Fruit fly (Drosophila melanogaster) whole organism, embryonic: ENCODE data around the gene CG15347.

Source experiments
- CG14050 ChIP-seq: fragments of 200-800 bp; sonication (Bioruptor generic); IDR thresholded peaks from 3 replicates; pipeline ENCODE4 v1.3.6; 2022; ENCODE audit warnings: missing biosample characterization, missing genetic modification characterization
- CG31388 ChIP-seq: fragments of 200-800 bp; sonication (Bioruptor generic); optimal IDR thresholded peaks from 2 replicates; lab custom pipeline; 2016; ENCODE audit warnings: missing biosample characterization, missing genetic modification characterization
- CG8478 ChIP-seq: fragments of >200 bp; optimal IDR thresholded peaks from 2 replicates; lab custom pipeline; 2018
- Hr3 ChIP-seq: fragments of 200-800 bp; sonication (Bioruptor generic); optimal IDR thresholded peaks from 3 replicates; lab custom pipeline; 2016; ENCODE audit warnings: missing biosample characterization, missing genetic modification characterization
- Spps ChIP-seq: fragments of 200-800 bp; sonication (Bioruptor generic); optimal IDR thresholded peaks from 2 replicates; lab custom pipeline; 2018; ENCODE audit warnings: missing biosample characterization, mild to moderate bottlenecking, missing genetic modification characterization
- her ChIP-seq: fragments of 200-800 bp; sonication (Bioruptor generic); optimal IDR thresholded peaks from 2 replicates; lab custom pipeline; 2016; ENCODE audit warnings: missing biosample characterization, missing genetic modification characterization
- lov ChIP-seq, 2 experiments: fragments of 200-800 bp in 1 of 2; fragments of >200 bp in 1 of 2; sonication (Bioruptor generic) in 1 of 2; IDR thresholded peaks in 1 of 2; optimal IDR thresholded peaks in 1 of 2; 2 replicates in 1 of 2; 3 replicates in 1 of 2; pipeline versions ENCODE4 v1.3.6 to Lab custom; 2017 to 2022; ENCODE audit warnings: missing biosample characterization in 1 of 2, missing genetic modification characterization in 1 of 2
- org-1 ChIP-seq: fragments of 200-800 bp; sonication (Bioruptor generic); optimal IDR thresholded peaks from 2 replicates; lab custom pipeline; 2017; ENCODE audit warnings: missing biosample characterization, missing genetic modification characterization
- rib ChIP-seq: fragments of 200-800 bp; sonication (Bioruptor generic); IDR thresholded peaks from 2 replicates; pipeline ENCODE4 v1.3.6; 2022; ENCODE audit warnings: missing biosample characterization, missing genetic modification characterization
- schlank ChIP-seq: fragments of 200-800 bp; sonication (Bioruptor generic); optimal IDR thresholded peaks from 2 replicates; lab custom pipeline; 2018; ENCODE audit warnings: missing biosample characterization, mild to moderate bottlenecking, missing genetic modification characterization
- slbo ChIP-seq: fragments of 200-800 bp; sonication (Bioruptor generic); IDR thresholded peaks from 2 replicates; pipeline ENCODE4 v1.3.6; 2022; ENCODE audit warnings: missing biosample characterization, missing genetic modification characterization
- tgo ChIP-seq: fragments of 200-800 bp; sonication (Bioruptor generic); IDR thresholded peaks from 3 replicates; pipeline ENCODE4 v1.3.6; 2022; ENCODE audit warnings: missing biosample characterization, missing genetic modification characterization

- TF ChIP-seq Hr3 (GFP tag; lab: Kevin White, UChicago) (no peak), Spps (tag; lab: Kevin White, UChicago) (no peak), CG8478 (lab: Kevin White, UChicago) (no peak), lov (optimal IDR thresholded peaks at IDR 0.05; lab: Kevin White, UChicago) (no peak), lov (GFP tag; IDR thresholded peaks at IDR 0.05; lab: Robert Waterston, UW) (no peak), rib (GFP tag; lab: Robert Waterston, UW) (no peak), her (no peak), tgo (GFP tag; lab: Robert Waterston, UW) (no peak), CG31388 (GFP tag; lab: Kevin White, UChicago) (no peak), schlank (no peak), slbo (GFP tag; lab: Robert Waterston, UW) (no peak), org-1 (GFP tag; lab: Kevin White, UChicago) (no peak), CG14050 (GFP tag; lab: Robert Waterston, UW) (no peak)
Observed at dm6 chrX:8460232-8460631, 466 bp downstream of the CG15347 start.
